Worm (Caenorhabditis elegans) whole organism, midembryonic: ENCODE data around the gene Y52E8A.1.

Experiments used
- T22C8.4 ChIP-seq: fragments of 200-800 bp; sonication (Bioruptor generic); IDR thresholded peaks from 2 replicates; pipeline ENCODE4 v1.3.6; 2022; ENCODE audit warnings: missing genetic modification characterization, missing compliant biosample characterization
- flt-1 ChIP-seq: fragments of 200-800 bp; sonication (Bioruptor generic); IDR thresholded peaks from 2 replicates; pipeline ENCODE4 v1.3.6; 2022; ENCODE audit warnings: missing genetic modification characterization, missing compliant biosample characterization
- klf-2 ChIP-seq: fragments of 200-800 bp; sonication (Bioruptor generic); conservative IDR thresholded peaks from 2 replicates; pipeline ENCODE4 v1.3.6; 2022; ENCODE audit warnings: missing genetic modification reagents, missing genetic modification characterization, missing compliant biosample characterization
- tab-1 ChIP-seq: fragments of 200-800 bp; sonication (Bioruptor generic); IDR thresholded peaks from 2 replicates; pipeline ENCODE4 v1.3.6; 2022; ENCODE audit warnings: missing genetic modification characterization, missing compliant biosample characterization

DNA sequence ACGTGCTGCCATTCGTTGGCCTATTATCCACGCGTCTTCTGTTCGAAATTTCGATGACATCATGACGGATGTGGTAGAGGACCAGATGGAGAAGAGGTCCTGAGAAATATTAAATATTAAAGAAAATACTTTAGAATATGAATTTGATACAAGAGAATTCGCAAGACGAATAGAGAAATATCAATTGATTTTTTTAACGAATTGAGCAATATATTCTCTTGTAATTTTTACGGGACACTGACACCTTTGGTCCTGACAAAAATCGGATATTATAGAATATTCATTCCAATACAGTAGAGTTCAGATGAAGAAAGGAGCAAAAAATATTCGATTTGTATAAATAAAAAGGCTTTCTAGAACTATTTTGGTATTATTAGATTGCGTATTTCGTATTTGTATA lies 33.8 kb upstream of the Y52E8A.1 start, which contains the start of gene C01F1.6:
- TF ChIP-seq flt-1 (GFP tag; lab: Robert Waterston, UW) (no peak), klf-2 (GFP tag; lab: Robert Waterston, UW) (no peak), tab-1 (GFP tag; lab: Robert Waterston, UW) (no peak), T22C8.4 (no peak)
